Worm (Caenorhabditis elegans) whole organism, L1 larva: Measurements from ENCODE around the gene tmem-135.

Experiments
- ama-1 ChIP-seq: fragments of 150-350 bp; optimal IDR thresholded peaks from 2 replicates; lab custom pipeline; 2014
- fos-1 ChIP-seq: fragments of 150-350 bp; optimal IDR thresholded peaks from 2 replicates; lab custom pipeline; 2014; ENCODE audit warnings: missing biosample characterization, missing genetic modification characterization

DNA sequence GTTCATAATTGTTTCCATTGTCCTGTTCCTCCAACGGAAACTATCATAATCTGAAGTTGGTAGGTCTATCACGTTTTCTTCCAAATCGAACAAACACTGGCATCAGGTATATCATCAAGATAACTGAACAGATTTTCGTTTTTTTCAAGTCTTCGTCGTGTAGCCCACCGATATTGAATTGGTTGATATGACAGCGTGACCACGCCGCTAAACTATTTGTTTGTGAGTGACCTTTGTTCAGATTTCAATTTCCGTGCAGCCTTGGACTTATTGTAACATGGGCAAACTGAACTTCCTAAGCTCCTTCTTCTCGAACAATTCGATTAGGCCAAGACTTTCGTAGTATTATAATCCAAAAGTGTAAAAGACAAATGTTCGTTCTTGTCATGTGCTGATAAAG is 12.1 kb downstream of the tmem-135 start:
- TF ChIP-seq ama-1 (lab: Kevin White, UChicago) (no peak), fos-1 (tag; lab: Kevin White, UChicago) (no peak)
